Worm (Caenorhabditis elegans): ENCODE results near the gene ceh-13.

The ceh-13 gene

ce11 chrIII:7580586-7580985 is 25.1 kb downstream of the ceh-13 start (continued):
- no peak for TF ChIP-seq mbf-1 (tag; optimal IDR thresholded peaks at IDR 0.05)
- no peak for TF ChIP-seq skn-1 (tag; optimal IDR thresholded peaks at IDR 0.05)
- no peak for TF ChIP-seq nhr-77 (tag; optimal IDR thresholded peaks at IDR 0.05)
- peak; percentile 29 for TF ChIP-seq zag-1 (tag; optimal IDR thresholded peaks at IDR 0.05)
- no peak for TF ChIP-seq unc-62 (GFP tag; optimal IDR thresholded peaks at IDR 0.05)
- peak; percentile 52 for TF ChIP-seq nhr-129 (tag; optimal IDR thresholded peaks at IDR 0.05)
- TF ChIP-seq nhr-10 (tag; optimal IDR thresholded peaks at IDR 0.05) = no peak
- TF ChIP-seq elt-1 (tag; optimal IDR thresholded peaks at IDR 0.05) = no peak
- TF ChIP-seq lin-39 (tag; optimal IDR thresholded peaks at IDR 0.05) = no peak
- no peak for TF ChIP-seq ztf-11 (tag; optimal IDR thresholded peaks at IDR 0.05)
- TF ChIP-seq dmd-4 (tag; optimal IDR thresholded peaks at IDR 0.05) = no peak
- no peak for TF ChIP-seq fos-1 (tag; optimal IDR thresholded peaks at IDR 0.05)
- no peak for TF ChIP-seq blmp-1 (tag; optimal IDR thresholded peaks at IDR 0.05; ENCODE audit: insufficient read depth)
- TF ChIP-seq R02D3.7 (tag; optimal IDR thresholded peaks at IDR 0.05) = no peak
- TF ChIP-seq ZK546.5 (tag; optimal IDR thresholded peaks at IDR 0.05) = no peak
- TF ChIP-seq ama-1 (optimal IDR thresholded peaks at IDR 0.05) = no peak

- no peak for TF ChIP-seq elt-3 (tag; optimal IDR thresholded peaks at IDR 0.05)
- TF ChIP-seq lin-39 (tag; optimal IDR thresholded peaks at IDR 0.05) = no peak
- no peak for TF ChIP-seq blmp-1 (tag; optimal IDR thresholded peaks at IDR 0.05; ENCODE audit: insufficient read depth)
- TF ChIP-seq C34F6.9 (tag; optimal IDR thresholded peaks at IDR 0.05) = no peak
- TF ChIP-seq nhr-11 (tag; optimal IDR thresholded peaks at IDR 0.05) = no peak
- TF ChIP-seq mdl-1 (tag; optimal IDR thresholded peaks at IDR 0.05) = no peak
- TF ChIP-seq ceh-16 (tag; optimal IDR thresholded peaks at IDR 0.05) = no peak
- no peak for TF ChIP-seq sma-3 (GFP tag; optimal IDR thresholded peaks at IDR 0.05)
- TF ChIP-seq nhr-237 (tag; optimal IDR thresholded peaks at IDR 0.05) = no peak
- no peak for TF ChIP-seq lsy-2 (tag; optimal IDR thresholded peaks at IDR 0.05)
- no peak for TF ChIP-seq peb-1 (tag; optimal IDR thresholded peaks at IDR 0.05)
- TF ChIP-seq crh-2 (tag; optimal IDR thresholded peaks at IDR 0.05) = no peak
- no peak for TF ChIP-seq unc-39 (tag; optimal IDR thresholded peaks at IDR 0.05)
- no peak for TF ChIP-seq nhr-12 (tag; optimal IDR thresholded peaks at IDR 0.05)
- no peak for TF ChIP-seq lin-13 (GFP tag; optimal IDR thresholded peaks at IDR 0.05)
- TF ChIP-seq nhr-129 (tag; optimal IDR thresholded peaks at IDR 0.05) = no peak
- TF ChIP-seq ztf-1 (GFP tag; conservative IDR thresholded peaks at IDR 0.05) = no peak
- no peak for TF ChIP-seq alr-1 (tag; optimal IDR thresholded peaks at IDR 0.05)
- TF ChIP-seq nhr-77 (tag; optimal IDR thresholded peaks at IDR 0.05) = no peak
- TF ChIP-seq mbf-1 (tag; optimal IDR thresholded peaks at IDR 0.05) = no peak
These were observed 27.4 kb downstream of the ceh-13 start, which contains the start of gene R13A5.10 for ce11 chrIII:7582885-7583284. Gene R13A5.10 (minus strand): TSS chrIII:7582985.

ce11 chrIII:7584131-7584646 is 28.7 kb downstream of the ceh-13 start, which contains the start of gene cup-5:
Gene cup-5 (plus strand): TSS chrIII:7584181.
- TF ChIP-seq ceh-82 (tag; optimal IDR thresholded peaks at IDR 0.05) (no peak), nhr-25 (tag; optimal IDR thresholded peaks at IDR 0.05) (no peak), lsy-2 (tag; optimal IDR thresholded peaks at IDR 0.05) (peak; percentile 29 to 71), R02D3.7 (tag; optimal IDR thresholded peaks at IDR 0.05) (peak; percentile 27), C34F6.9 (tag; optimal IDR thresholded peaks at IDR 0.05) (peak; percentile 17), sma-9 (GFP tag; optimal IDR thresholded peaks at IDR 0.05) (no peak), sma-9 (tag; optimal IDR thresholded peaks at IDR 0.05) (no peak), unc-62 (GFP tag; optimal IDR thresholded peaks at IDR 0.05) (no peak), skn-1 (tag; optimal IDR thresholded peaks at IDR 0.05) (no peak), lin-11 (tag; optimal IDR thresholded peaks at IDR 0.05) (peak; percentile 3), peb-1 (tag; optimal IDR thresholded peaks at IDR 0.05) (no peak), nhr-129 (tag; optimal IDR thresholded peaks at IDR 0.05) (peak; percentile 24), nhr-10 (tag; optimal IDR thresholded peaks at IDR 0.05) (no peak), mbf-1 (tag; optimal IDR thresholded peaks at IDR 0.05) (no peak), lin-13 (GFP tag; optimal IDR thresholded peaks at IDR 0.05) (no peak)

ce11 chrIII:7588214-7588613 is 32.8 kb downstream of the ceh-13 start, which contains the start of gene R13A5.15:
Gene R13A5.15 (minus strand): TSS chrIII:7588314.
- TF ChIP-seq alr-1 (tag; optimal IDR thresholded peaks at IDR 0.05) (no peak), peb-1 (tag; optimal IDR thresholded peaks at IDR 0.05) (no peak), nhr-129 (tag; optimal IDR thresholded peaks at IDR 0.05) (no peak), sem-4 (tag; optimal IDR thresholded peaks at IDR 0.05) (no peak), gmeb-1 (tag; optimal IDR thresholded peaks at IDR 0.05) (no peak), nhr-237 (tag; optimal IDR thresholded peaks at IDR 0.05) (no peak)
